Fruit fly (Drosophila melanogaster) whole organism, embryonic: ENCODE measurements around the gene sun.

Experiments
- BEAF-32 ChIP-seq: fragments of 200-800 bp; sonication (Bioruptor generic); optimal IDR thresholded peaks from 3 replicates; lab custom pipeline; 2017; ENCODE audit warnings: missing biosample characterization, missing genetic modification characterization, mild to moderate bottlenecking, moderate library complexity, missing genetic modification reagents
- BtbVII ChIP-seq: fragments of 200-800 bp; sonication (Bioruptor generic); optimal IDR thresholded peaks from 3 replicates; lab custom pipeline; 2017; ENCODE audit warnings: missing biosample characterization, mild to moderate bottlenecking, missing genetic modification characterization
- CG10366 ChIP-seq: fragments of 200-800 bp; sonication (Bioruptor generic); IDR thresholded peaks from 2 replicates; pipeline ENCODE4 v1.3.6; 2022; ENCODE audit warnings: missing biosample characterization, missing genetic modification characterization
- CG11560 ChIP-seq: fragments of 200-800 bp; sonication (Bioruptor generic); IDR thresholded peaks from 3 replicates; pipeline ENCODE4 v1.3.6; 2022; ENCODE audit warnings: missing biosample characterization, missing genetic modification characterization
- CG12299 ChIP-seq: fragments of 200-800 bp; sonication (Bioruptor generic); optimal IDR thresholded peaks from 2 replicates; lab custom pipeline; 2018; ENCODE audit warnings: missing biosample characterization, mild to moderate bottlenecking, missing genetic modification characterization
- CG1603 ChIP-seq: fragments of 200-800 bp; sonication (Bioruptor generic); optimal IDR thresholded peaks from 2 replicates; lab custom pipeline; 2019; ENCODE audit warnings: missing biosample characterization, mild to moderate bottlenecking, missing genetic modification characterization, moderate library complexity
- CG16815 ChIP-seq: fragments of 200-800 bp; sonication (Bioruptor generic); optimal IDR thresholded peaks from 3 replicates; lab custom pipeline; 2017; ENCODE audit warnings: missing biosample characterization, mild to moderate bottlenecking, missing genetic modification characterization
- CG30020 ChIP-seq: fragments of 200-800 bp; optimal IDR thresholded peaks from 2 replicates; lab custom pipeline; 2019; ENCODE audit warnings: missing biosample characterization, mild to moderate bottlenecking, missing genetic modification characterization, moderate library complexity
- CG31365 ChIP-seq: fragments of 200-800 bp; sonication (Bioruptor generic); optimal IDR thresholded peaks from 2 replicates; lab custom pipeline; 2018; ENCODE audit warnings: missing biosample characterization, mild to moderate bottlenecking, missing genetic modification characterization
- CG42726 ChIP-seq: fragments of 200-800 bp; sonication (Bioruptor generic); IDR thresholded peaks from 2 replicates; pipeline ENCODE4 v1.3.6; 2022; ENCODE audit warnings: missing biosample characterization, missing genetic modification characterization; ENCODE audit not compliant: partially characterized antibody
- CG5953 ChIP-seq: fragments of 200-800 bp; sonication (Bioruptor generic); IDR thresholded peaks from 2 replicates; pipeline ENCODE4 v1.3.6; 2022; ENCODE audit warnings: missing biosample characterization, missing genetic modification characterization
- CG7786 ChIP-seq: fragments of 200-800 bp; sonication (Bioruptor generic); optimal IDR thresholded peaks from 2 replicates; lab custom pipeline; 2016; ENCODE audit warnings: missing biosample characterization, missing genetic modification characterization
- CG7963 ChIP-seq: fragments of 200-800 bp; sonication (Bioruptor generic); IDR thresholded peaks from 3 replicates; pipeline ENCODE4 v1.3.6; 2022; ENCODE audit warnings: missing biosample characterization, missing genetic modification characterization; ENCODE audit not compliant: partially characterized antibody
- CG8290 ChIP-seq, 3 experiments: fragments of 200-800 bp; sonication (Bioruptor generic); optimal IDR thresholded peaks; 2 replicates each; lab custom pipeline; 2016 to 2019; ENCODE audit warnings: missing biosample characterization in 3 of 3, missing genetic modification characterization in 3 of 3, mild to moderate bottlenecking in 2 of 3, moderate library complexity in 1 of 3
- Eip74EF ChIP-seq, 2 experiments: fragments of 200-800 bp in 1 of 2; fragments of >200 bp in 1 of 2; sonication (Bioruptor generic) in 1 of 2; optimal IDR thresholded peaks; 2 replicates each; lab custom pipeline; 2017 to 2019; ENCODE audit warnings: missing biosample characterization in 2 of 2, missing genetic modification characterization in 2 of 2, mild to moderate bottlenecking in 1 of 2, moderate library complexity in 1 of 2
- Gsc ChIP-seq: fragments of 200-800 bp; sonication (Bioruptor generic); IDR thresholded peaks from 2 replicates; pipeline ENCODE4 v1.3.6; 2022; ENCODE audit warnings: missing biosample characterization, missing genetic modification characterization
- Hsf ChIP-seq: fragments of 200-800 bp; sonication (Bioruptor generic); optimal IDR thresholded peaks from 3 replicates; lab custom pipeline; 2016; ENCODE audit warnings: missing biosample characterization, missing genetic modification characterization
- Lpt ChIP-seq: fragments of >200 bp; optimal IDR thresholded peaks from 2 replicates; lab custom pipeline; 2018; ENCODE audit warnings: missing biosample characterization, missing genetic modification characterization
- MBD-R2 ChIP-seq: fragments of 200-800 bp; sonication (Bioruptor generic); IDR thresholded peaks from 2 replicates; pipeline ENCODE4 v1.3.6; 2022; ENCODE audit warnings: missing biosample characterization, missing genetic modification characterization
- MTF-1 ChIP-seq: fragments of 200-800 bp; sonication (Bioruptor generic); optimal IDR thresholded peaks from 2 replicates; lab custom pipeline; 2018; ENCODE audit warnings: missing biosample characterization, mild to moderate bottlenecking, missing genetic modification characterization, borderline replicate concordance
- Nf-YB ChIP-seq: fragments of 200-800 bp; sonication (Bioruptor generic); optimal IDR thresholded peaks from 3 replicates; lab custom pipeline; 2019; ENCODE audit warnings: missing biosample characterization, mild to moderate bottlenecking, missing genetic modification characterization, moderate library complexity
- Sox100B ChIP-seq: fragments of 200-800 bp; sonication (Bioruptor generic); optimal IDR thresholded peaks from 3 replicates; lab custom pipeline; 2018; ENCODE audit warnings: missing biosample characterization, mild to moderate bottlenecking, missing genetic modification characterization
- Sry-δ ChIP-seq: fragments of 200-800 bp; sonication (Bioruptor generic); optimal IDR thresholded peaks from 2 replicates; lab custom pipeline; 2016; ENCODE audit warnings: missing biosample characterization, missing genetic modification characterization
- ab ChIP-seq: fragments of 200-800 bp; sonication (Bioruptor generic); optimal IDR thresholded peaks from 2 replicates; lab custom pipeline; 2016; ENCODE audit warnings: missing biosample characterization, missing genetic modification characterization
- aop ChIP-seq: fragments of 200-800 bp; sonication (Bioruptor generic); IDR thresholded peaks from 2 replicates; pipeline ENCODE4 v1.3.6; 2022; ENCODE audit warnings: missing biosample characterization, missing genetic modification characterization
- az2 ChIP-seq: fragments of 200-800 bp; sonication (Bioruptor generic); optimal IDR thresholded peaks from 3 replicates; lab custom pipeline; 2016; ENCODE audit warnings: missing biosample characterization, missing genetic modification characterization
- bcd ChIP-seq: fragments of 200-800 bp; sonication (Bioruptor generic); optimal IDR thresholded peaks from 2 replicates; lab custom pipeline; 2017; ENCODE audit warnings: missing biosample characterization, mild to moderate bottlenecking, missing genetic modification characterization
- bsh ChIP-seq, 2 experiments: fragments of 200-800 bp; sonication (Bioruptor generic); optimal IDR thresholded peaks; 2 replicates each; lab custom pipeline; 2017 to 2018; ENCODE audit warnings: mild to moderate bottlenecking in 2 of 2, missing biosample characterization in 2 of 2, missing genetic modification characterization in 2 of 2, moderate library complexity in 1 of 2
- crp ChIP-seq, 2 experiments: fragments of 200-800 bp; sonication (Bioruptor generic); optimal IDR thresholded peaks; 2 replicates in 1 of 2; 3 replicates in 1 of 2; lab custom pipeline; 2017; ENCODE audit warnings: missing biosample characterization in 2 of 2, missing genetic modification characterization in 2 of 2, mild to moderate bottlenecking in 1 of 2, moderate library complexity in 1 of 2
- emc ChIP-seq: fragments of 200-800 bp; sonication (Bioruptor generic); optimal IDR thresholded peaks from 2 replicates; lab custom pipeline; 2016; ENCODE audit warnings: missing biosample characterization, missing genetic modification characterization
- exex ChIP-seq: fragments of 200-800 bp; sonication (Bioruptor generic); optimal IDR thresholded peaks from 4 replicates; lab custom pipeline; 2018; ENCODE audit warnings: missing biosample characterization, mild to moderate bottlenecking, missing genetic modification characterization, moderate library complexity
- kni ChIP-seq: fragments of 200-800 bp; sonication (Bioruptor generic); optimal IDR thresholded peaks from 3 replicates; lab custom pipeline; 2017; ENCODE audit warnings: mild to moderate bottlenecking, missing biosample characterization, missing genetic modification reagents, missing genetic modification characterization
- lab ChIP-seq: fragments of 200-800 bp; sonication (Bioruptor generic); optimal IDR thresholded peaks from 3 replicates; lab custom pipeline; 2017; ENCODE audit warnings: missing biosample characterization, missing genetic modification characterization, mild to moderate bottlenecking, moderate library complexity, missing genetic modification reagents
- maf-S ChIP-seq: fragments of 200-800 bp; sonication (Bioruptor generic); optimal IDR thresholded peaks from 2 replicates; lab custom pipeline; 2016; ENCODE audit warnings: missing biosample characterization, missing genetic modification characterization
- nmo ChIP-seq: fragments of 200-800 bp; sonication (Bioruptor generic); optimal IDR thresholded peaks from 2 replicates; lab custom pipeline; 2018; ENCODE audit warnings: missing biosample characterization, mild to moderate bottlenecking, missing genetic modification characterization, moderate library complexity
- nom ChIP-seq: fragments of 200-800 bp; sonication (Bioruptor generic); optimal IDR thresholded peaks from 2 replicates; lab custom pipeline; 2017; ENCODE audit warnings: missing biosample characterization, missing genetic modification characterization, mild to moderate bottlenecking, moderate library complexity, missing genetic modification reagents
- pb ChIP-seq: fragments of 200-800 bp; sonication (Bioruptor generic); optimal IDR thresholded peaks from 3 replicates; lab custom pipeline; 2016; ENCODE audit warnings: missing biosample characterization, missing genetic modification characterization
- pho ChIP-seq: fragments of 200-800 bp; sonication (Bioruptor generic); optimal IDR thresholded peaks from 2 replicates; lab custom pipeline; 2016; ENCODE audit warnings: missing biosample characterization, missing genetic modification characterization
- psq ChIP-seq: fragments of 200-800 bp; sonication (Bioruptor generic); optimal IDR thresholded peaks from 2 replicates; lab custom pipeline; 2017; ENCODE audit warnings: missing biosample characterization, missing genetic modification characterization
- scrt ChIP-seq: fragments of 200-800 bp; sonication (Bioruptor generic); optimal IDR thresholded peaks from 2 replicates; lab custom pipeline; 2018; ENCODE audit warnings: missing biosample characterization, mild to moderate bottlenecking, missing genetic modification characterization, moderate library complexity
- seq ChIP-seq: fragments of 200-800 bp; sonication (Bioruptor generic); IDR thresholded peaks from 2 replicates; pipeline ENCODE4 v1.3.6; 2022; ENCODE audit warnings: missing biosample characterization, missing genetic modification characterization
- shn ChIP-seq: fragments of 200-800 bp; sonication (Bioruptor generic); optimal IDR thresholded peaks from 3 replicates; lab custom pipeline; 2016; ENCODE audit warnings: missing biosample characterization, missing genetic modification characterization
- sima ChIP-seq: fragments of 200-800 bp; sonication (Bioruptor generic); optimal IDR thresholded peaks from 2 replicates; lab custom pipeline; 2016; ENCODE audit warnings: missing biosample characterization, missing genetic modification characterization
- sr ChIP-seq: fragments of 200-800 bp; sonication (Bioruptor generic); IDR thresholded peaks from 3 replicates; pipeline ENCODE4 v1.3.6; 2022; ENCODE audit warnings: missing biosample characterization, missing genetic modification characterization
- tx ChIP-seq: fragments of 200-800 bp; sonication (Bioruptor generic); optimal IDR thresholded peaks from 2 replicates; lab custom pipeline; 2016; ENCODE audit warnings: missing biosample characterization, missing genetic modification characterization
- unc-4 ChIP-seq: fragments of 200-800 bp; sonication (Bioruptor generic); IDR thresholded peaks from 2 replicates; pipeline ENCODE4 v1.3.6; 2022; ENCODE audit warnings: missing biosample characterization, missing genetic modification characterization; ENCODE audit not compliant: partially characterized antibody
- z ChIP-seq: fragments of 200-800 bp; sonication (Bioruptor generic); IDR thresholded peaks from 3 replicates; pipeline ENCODE4 v1.3.6; 2022; ENCODE audit warnings: missing biosample characterization, missing genetic modification characterization
- zen2 ChIP-seq: fragments of 200-800 bp; sonication (Bioruptor generic); IDR thresholded peaks from 3 replicates; pipeline ENCODE4 v1.3.6; 2022; ENCODE audit warnings: missing biosample characterization, missing genetic modification characterization; ENCODE audit not compliant: partially characterized antibody

sun gene

dm6 chrX:15886411-15887246 is 37.6 kb upstream of the sun start (continued):
- no peak for TF ChIP-seq maf-S (GFP tag; lab: Kevin White, UChicago)
- TF ChIP-seq CG7786 (GFP tag; lab: Kevin White, UChicago), result no peak
- TF ChIP-seq Sry-δ (GFP tag; lab: Kevin White, UChicago), result no peak
- TF ChIP-seq Hsf (GFP tag; lab: Kevin White, UChicago), result no peak
- no peak for TF ChIP-seq CG42726 (GFP tag; lab: Robert Waterston, UW)
- no peak for TF ChIP-seq ab
- no peak for TF ChIP-seq crp (GFP tag; optimal IDR thresholded peaks at IDR 0.05; lab: Kevin White, UChicago)
- no peak for TF ChIP-seq Gsc (GFP tag; lab: Robert Waterston, UW)
- TF ChIP-seq kni (GFP tag; lab: Kevin White, UChicago), result no peak
- TF ChIP-seq CG16815 (GFP tag; lab: Kevin White, UChicago), result no peak
- peak; percentile 100 for TF ChIP-seq psq (GFP tag; lab: Kevin White, UChicago)
- TF ChIP-seq bcd (GFP tag; lab: Kevin White, UChicago), result no peak
- no peak for TF ChIP-seq CG30020
- peak; percentile 17; the same call in 1 of the 2 replicates for TF ChIP-seq MBD-R2 (GFP tag; lab: Robert Waterston, UW)
- TF ChIP-seq lab (GFP tag; lab: Kevin White, UChicago), result no peak
- TF ChIP-seq pb (GFP tag; lab: Kevin White, UChicago), result no peak
- no peak for TF ChIP-seq CG8290 (GFP tag; optimal IDR thresholded peaks at IDR 0.05; lab: Kevin White, UChicago)
- TF ChIP-seq CG8290 (tag; optimal IDR thresholded peaks at IDR 0.05; lab: Kevin White, UChicago), result no peak
- no peak for TF ChIP-seq unc-4 (GFP tag; lab: Robert Waterston, UW)
- TF ChIP-seq exex, result no peak
- TF ChIP-seq z (GFP tag; lab: Robert Waterston, UW), result no peak
- TF ChIP-seq Nf-YB (GFP tag; lab: Kevin White, UChicago), result no peak
- no peak for TF ChIP-seq seq
- TF ChIP-seq nom, result peak; percentile 98
- no peak for TF ChIP-seq BtbVII (GFP tag; lab: Kevin White, UChicago)
- no peak for TF ChIP-seq MTF-1
- TF ChIP-seq sr, result no peak
- TF ChIP-seq CG7963 (GFP tag; lab: Robert Waterston, UW), result no peak
- no peak for TF ChIP-seq CG12299 (tag; lab: Kevin White, UChicago)
- TF ChIP-seq scrt, result no peak
- TF ChIP-seq sima (GFP tag; lab: Kevin White, UChicago), result no peak
- TF ChIP-seq CG1603 (tag; lab: Kevin White, UChicago), result no peak
- no peak for TF ChIP-seq tx
- no peak for TF ChIP-seq Lpt
- no peak for TF ChIP-seq emc (GFP tag; lab: Kevin White, UChicago)
- TF ChIP-seq az2 (GFP tag; lab: Kevin White, UChicago), result no peak
- TF ChIP-seq BEAF-32 (GFP tag; lab: Kevin White, UChicago), result no peak
- TF ChIP-seq CG5953 (GFP tag; lab: Robert Waterston, UW), result no peak
- TF ChIP-seq CG10366, result no peak
- TF ChIP-seq CG11560 (tag; lab: Robert Waterston, UW), result no peak
- no peak for TF ChIP-seq pho
- TF ChIP-seq Eip74EF (GFP tag; optimal IDR thresholded peaks at IDR 0.05; lab: Kevin White, UChicago), result no peak
- no peak for TF ChIP-seq aop (GFP tag; lab: Robert Waterston, UW)
- peak in 1 of 2 experiments; percentile 95 for TF ChIP-seq bsh (GFP tag; optimal IDR thresholded peaks at IDR 0.05; lab: Kevin White, UChicago)
- no peak for TF ChIP-seq nmo (GFP tag; lab: Kevin White, UChicago)
- no peak for TF ChIP-seq Sox100B
- TF ChIP-seq zen2, result no peak
- no peak for TF ChIP-seq shn (GFP tag; lab: Kevin White, UChicago)
- no peak for TF ChIP-seq CG31365 (tag; lab: Kevin White, UChicago)
